Fruit fly (Drosophila melanogaster) whole organism, adult: ENCODE measurements around the gene noc.

Source experiments
- CG11617 ChIP-seq: fragments of 200-800 bp; sonication (Bioruptor generic); optimal IDR thresholded peaks from 2 replicates; lab custom pipeline; 2017; ENCODE audit warnings: mild to moderate bottlenecking, missing biosample characterization, missing genetic modification reagents, missing genetic modification characterization
- CG14711 ChIP-seq: fragments of 200-800 bp; sonication (Bioruptor generic); optimal IDR thresholded peaks from 2 replicates; lab custom pipeline; 2018; ENCODE audit warnings: missing biosample characterization, mild to moderate bottlenecking, missing genetic modification characterization, moderate library complexity
- CG1620 ChIP-seq: fragments of 200-800 bp; sonication (Bioruptor generic); optimal IDR thresholded peaks from 2 replicates; lab custom pipeline; 2016; ENCODE audit warnings: missing biosample characterization, missing genetic modification characterization
- CG7045 ChIP-seq: fragments of 200-800 bp; sonication (Bioruptor generic); optimal IDR thresholded peaks from 2 replicates; lab custom pipeline; 2017; ENCODE audit warnings: missing biosample characterization, mild to moderate bottlenecking, missing genetic modification characterization
- Clk ChIP-seq: fragments of 200-800 bp; sonication (Bioruptor generic); optimal IDR thresholded peaks from 2 replicates; lab custom pipeline; 2017; ENCODE audit warnings: missing biosample characterization, missing genetic modification characterization
- Mnt ChIP-seq: fragments of 200-800 bp; sonication (Bioruptor generic); optimal IDR thresholded peaks from 2 replicates; lab custom pipeline; 2016; ENCODE audit warnings: missing biosample characterization, mild to moderate bottlenecking, missing genetic modification characterization
- cic ChIP-seq: fragments of 200-800 bp; sonication (Bioruptor generic); optimal IDR thresholded peaks from 2 replicates; lab custom pipeline; 2017; ENCODE audit warnings: missing biosample characterization, mild to moderate bottlenecking, missing genetic modification characterization, moderate library complexity
- kay ChIP-seq: fragments of 200-800 bp; sonication (Bioruptor generic); peaks from one replicate; lab custom pipeline; 2016; ENCODE audit warnings: missing biosample characterization, missing genetic modification characterization, borderline replicate concordance

dm6 chr2L:14520504-14520903 is 29.8 kb downstream of the noc start:
- TF ChIP-seq CG7045 (GFP tag; lab: Kevin White, UChicago): no peak
- no peak for TF ChIP-seq CG11617 (GFP tag; lab: Kevin White, UChicago)
- no peak for TF ChIP-seq CG1620 (GFP tag; lab: Kevin White, UChicago)
- no peak for TF ChIP-seq CG14711 (tag; lab: Kevin White, UChicago)
- TF ChIP-seq kay (GFP tag; lab: Kevin White, UChicago): no peak
- no peak for TF ChIP-seq Mnt
- no peak for TF ChIP-seq cic (GFP tag; lab: Kevin White, UChicago)
- no peak for TF ChIP-seq Clk (GFP tag; lab: Kevin White, UChicago)
